Fruit fly (Drosophila melanogaster): ENCODE data around the gene Culd.

The Culd gene

dm6 chr3L:8318916-8319506 is 37.1 kb downstream of the Culd start, which contains the start of gene CG43059 (continued):
- TF ChIP-seq CG34422 (GFP tag; IDR thresholded peaks at IDR 0.05) (no peak), CG30431 (GFP tag; optimal IDR thresholded peaks at IDR 0.05) (no peak), phol (tag; optimal IDR thresholded peaks at IDR 0.05) (peak; percentile 21), maf-S (GFP tag; optimal IDR thresholded peaks at IDR 0.05) (no peak), Fer3 (tag; optimal IDR thresholded peaks at IDR 0.05) (no peak), bbx (GFP tag; IDR thresholded peaks at IDR 0.05; ENCODE audit: partially characterized antibody) (no peak), dmrt99B (tag; optimal IDR thresholded peaks at IDR 0.05) (peak; percentile 8), Ada2b (GFP tag; IDR thresholded peaks at IDR 0.05) (0 out of 2 replicates have a peak, but pooled peaks have one; percentile 25), ci (GFP tag; IDR thresholded peaks at IDR 0.05) (no peak), hkb (optimal IDR thresholded peaks at IDR 0.05) (no peak), hkb (GFP tag; IDR thresholded peaks at IDR 0.05) (no peak), knrl (GFP tag; IDR thresholded peaks at IDR 0.05; ENCODE audit: partially characterized antibody) (no peak), seq (GFP tag; IDR thresholded peaks at IDR 0.05) (no peak), trem (tag; optimal IDR thresholded peaks at IDR 0.05) (no peak), Xrp1 (GFP tag; IDR thresholded peaks at IDR 0.05) (peak; percentile 20; the same call in 1 of the 2 replicates), CG15073 (GFP tag; optimal IDR thresholded peaks at IDR 0.05) (no peak), CG8765 (GFP tag; IDR thresholded peaks at IDR 0.05) (no peak), sr (GFP tag; IDR thresholded peaks at IDR 0.05) (no peak), Oaz (GFP tag; IDR thresholded peaks at IDR 0.05) (no peak), Ets65A (GFP tag) (peak; percentile 38), C15 (GFP tag; IDR thresholded peaks at IDR 0.05) (peak; percentile 22; the same call in 1 of the 3 replicates), CG8388 (GFP tag; optimal IDR thresholded peaks at IDR 0.05) (no peak), CG6254 (GFP tag; optimal IDR thresholded peaks at IDR 0.05) (no peak), CG2120 (GFP tag; optimal IDR thresholded peaks at IDR 0.05) (no peak), vvl (GFP tag; IDR thresholded peaks at IDR 0.05) (no peak), ERR (GFP tag; optimal IDR thresholded peaks at IDR 0.05) (no peak), ase (GFP tag; IDR thresholded peaks at IDR 0.05) (0 out of 3 replicates have a peak, but pooled peaks have one; percentile 19), eyg (GFP tag; optimal IDR thresholded peaks at IDR 0.05) (no peak)

- TF ChIP-seq Dek (tag; optimal IDR thresholded peaks at IDR 0.05) (peak; percentile 65), otp (GFP tag; IDR thresholded peaks at IDR 0.05) (no peak), cas (GFP tag; IDR thresholded peaks at IDR 0.05) (peak; percentile 54; the same call in 1 of the 2 replicates), CG6272 (GFP tag; IDR thresholded peaks at IDR 0.05) (0 out of 2 replicates have a peak, but pooled peaks have one; percentile 11), CG14050 (GFP tag; IDR thresholded peaks at IDR 0.05) (peak; percentile 61; the same call in 2 of the 3 replicates), CG10147 (GFP tag; optimal IDR thresholded peaks at IDR 0.05) (peak; percentile 44), CG1792 (GFP tag; optimal IDR thresholded peaks at IDR 0.05) (no peak), E2f1 (GFP tag; IDR thresholded peaks at IDR 0.05) (peak; percentile 20; the same call in 1 of the 2 replicates), Six4 (GFP tag; optimal IDR thresholded peaks at IDR 0.05) (no peak), Bgb (GFP tag; IDR thresholded peaks at IDR 0.05; ENCODE audit: partially characterized antibody) (peak; percentile 31; the same call in 1 of the 2 replicates), Deaf1 (tag; optimal IDR thresholded peaks at IDR 0.05) (peak; percentile 19), gfzf (GFP tag; optimal IDR thresholded peaks at IDR 0.05) (peak; percentile 79), chinmo (GFP tag; IDR thresholded peaks at IDR 0.05; ENCODE audit: partially characterized antibody) (peak; percentile 56; the same call in 1 of the 4 replicates), jigr1 (GFP tag; IDR thresholded peaks at IDR 0.05) (no peak), CG4730 (GFP tag; IDR thresholded peaks at IDR 0.05) (peak; percentile 46; the same call in 1 of the 2 replicates), Poxn (GFP tag; IDR thresholded peaks at IDR 0.05) (no peak), dimm (GFP tag; IDR thresholded peaks at IDR 0.05) (no peak), CG12155 (GFP tag; optimal IDR thresholded peaks at IDR 0.05) (peak; percentile 44), pita (GFP tag; optimal IDR thresholded peaks at IDR 0.05) (peak; percentile 52), CG17568 (GFP tag; optimal IDR thresholded peaks at IDR 0.05) (peak; percentile 84), Eip74EF (GFP tag; optimal IDR thresholded peaks at IDR 0.05) (no peak), CG6654 (GFP tag; optimal IDR thresholded peaks at IDR 0.05) (no peak), da (GFP tag; optimal IDR thresholded peaks at IDR 0.05) (no peak)
Measured at dm6 chr3L:8315141-8315816, 40.8 kb downstream of the Culd start, which contains the start of gene Cpsf6. Cpsf6 (minus strand) TSS chr3L:8315502.

Measured in whole organism, embryonic.